Fruit fly (Drosophila melanogaster) whole organism, embryonic: ENCODE data around the gene CG2901.

ENCODE experiments used
- Abd-B ChIP-seq: fragments of 200-800 bp; sonication (Bioruptor generic); optimal IDR thresholded peaks from 2 replicates; lab custom pipeline; 2018; ENCODE audit warnings: missing biosample characterization, mild to moderate bottlenecking, missing genetic modification characterization, moderate library complexity
- Ada2b ChIP-seq: fragments of 200-800 bp; sonication (Bioruptor generic); IDR thresholded peaks from 2 replicates; pipeline ENCODE4 v1.3.6; 2022; ENCODE audit warnings: missing biosample characterization, missing genetic modification characterization
- Antp ChIP-seq: fragments of 200-800 bp; sonication (Bioruptor generic); optimal IDR thresholded peaks from 3 replicates; lab custom pipeline; 2016; ENCODE audit warnings: missing biosample characterization, missing genetic modification characterization
- Atf3 ChIP-seq: fragments of 200-800 bp; sonication (Bioruptor generic); optimal IDR thresholded peaks from 3 replicates; lab custom pipeline; 2016; ENCODE audit warnings: missing biosample characterization, missing genetic modification characterization
- CG10267 ChIP-seq: fragments of 200-800 bp; sonication (Bioruptor generic); optimal IDR thresholded peaks from 2 replicates; lab custom pipeline; 2018; ENCODE audit warnings: missing biosample characterization, mild to moderate bottlenecking, missing genetic modification characterization, moderate library complexity
- CG10321 ChIP-seq: fragments of 200-800 bp; sonication (Bioruptor generic); IDR thresholded peaks from 2 replicates; pipeline ENCODE4 v1.3.6; 2022; ENCODE audit warnings: missing biosample characterization, missing genetic modification characterization
- CG11247 ChIP-seq: fragments of 200-800 bp; sonication (Bioruptor generic); IDR thresholded peaks from 2 replicates; pipeline ENCODE4 v1.3.6; 2022; ENCODE audit warnings: missing biosample characterization, missing genetic modification characterization
- CG11398 ChIP-seq: fragments of 200-800 bp; sonication (Bioruptor generic); optimal IDR thresholded peaks from 2 replicates; lab custom pipeline; 2016; ENCODE audit warnings: missing biosample characterization, missing genetic modification characterization
- CG11696 ChIP-seq: fragments of 200-800 bp; sonication (Bioruptor generic); IDR thresholded peaks from 2 replicates; pipeline ENCODE4 v1.3.6; 2022; ENCODE audit warnings: missing biosample characterization, missing genetic modification characterization
- CG12155 ChIP-seq: fragments of 200-800 bp; sonication (Bioruptor generic); optimal IDR thresholded peaks from 3 replicates; lab custom pipeline; 2016; ENCODE audit warnings: missing biosample characterization, missing genetic modification characterization
- CG12659 ChIP-seq: fragments of 200-800 bp; sonication (Bioruptor generic); optimal IDR thresholded peaks from 3 replicates; lab custom pipeline; 2017; ENCODE audit warnings: mild to moderate bottlenecking, missing biosample characterization, missing genetic modification reagents, missing genetic modification characterization
- CG13775 ChIP-seq: fragments of 200-800 bp; sonication (Bioruptor generic); optimal IDR thresholded peaks from 3 replicates; lab custom pipeline; 2017; ENCODE audit warnings: missing biosample characterization, mild to moderate bottlenecking, missing genetic modification characterization
- CG14965 ChIP-seq: fragments of 200-800 bp; sonication (Bioruptor generic); optimal IDR thresholded peaks from 2 replicates; lab custom pipeline; 2016; ENCODE audit warnings: missing biosample characterization, missing genetic modification characterization, borderline replicate concordance
- CG15514 ChIP-seq: fragments of 200-800 bp; sonication (Bioruptor generic); optimal IDR thresholded peaks from 3 replicates; lab custom pipeline; 2017; ENCODE audit warnings: missing biosample characterization, missing genetic modification characterization, mild to moderate bottlenecking, moderate library complexity, missing genetic modification reagents
- CG16779 ChIP-seq: fragments of 200-800 bp; sonication (Bioruptor generic); IDR thresholded peaks from 2 replicates; pipeline ENCODE4 v1.3.6; 2022; ENCODE audit warnings: missing biosample characterization, missing genetic modification characterization
- CG4730 ChIP-seq: fragments of 200-800 bp; sonication (Bioruptor generic); IDR thresholded peaks from 2 replicates; pipeline ENCODE4 v1.3.6; 2022; ENCODE audit warnings: missing biosample characterization, missing genetic modification characterization
- CG6254 ChIP-seq: fragments of 200-800 bp; sonication (Bioruptor generic); optimal IDR thresholded peaks from 3 replicates; lab custom pipeline; 2017; ENCODE audit warnings: mild to moderate bottlenecking, missing biosample characterization, missing genetic modification reagents, missing genetic modification characterization
- CG7745 ChIP-seq: fragments of 200-800 bp; sonication (Bioruptor generic); optimal IDR thresholded peaks from 2 replicates; lab custom pipeline; 2018; ENCODE audit warnings: missing biosample characterization, mild to moderate bottlenecking, missing genetic modification characterization, moderate library complexity
- CG7963 ChIP-seq: fragments of 200-800 bp; sonication (Bioruptor generic); IDR thresholded peaks from 3 replicates; pipeline ENCODE4 v1.3.6; 2022; ENCODE audit warnings: missing biosample characterization, missing genetic modification characterization; ENCODE audit not compliant: partially characterized antibody
- CG9609 ChIP-seq: fragments of 200-800 bp; sonication (Bioruptor generic); optimal IDR thresholded peaks from 3 replicates; lab custom pipeline; 2016; ENCODE audit warnings: missing biosample characterization, missing genetic modification characterization
- CG9817 ChIP-seq: fragments of 200-800 bp; sonication (Bioruptor generic); optimal IDR thresholded peaks from 2 replicates; lab custom pipeline; 2018; ENCODE audit warnings: missing biosample characterization, mild to moderate bottlenecking, missing genetic modification characterization, moderate library complexity
- CG9876 ChIP-seq: fragments of 200-800 bp; sonication (Bioruptor generic); optimal IDR thresholded peaks from 2 replicates; lab custom pipeline; 2016; ENCODE audit warnings: missing biosample characterization, missing genetic modification characterization
- Doc3 ChIP-seq: fragments of 200-800 bp; sonication (Bioruptor generic); IDR thresholded peaks from 3 replicates; pipeline ENCODE4 v1.3.6; 2022; ENCODE audit warnings: missing biosample characterization, missing genetic modification characterization; ENCODE audit not compliant: partially characterized antibody
- Ets97D ChIP-seq: fragments of 200-800 bp; sonication (Bioruptor generic); optimal IDR thresholded peaks from 3 replicates; lab custom pipeline; 2016; ENCODE audit warnings: missing biosample characterization, missing genetic modification characterization
- HmgZ ChIP-seq: fragments of 200-800 bp; sonication (Bioruptor generic); optimal IDR thresholded peaks from 2 replicates; lab custom pipeline; 2018; ENCODE audit warnings: missing biosample characterization, mild to moderate bottlenecking, missing genetic modification characterization
- Jarid2 ChIP-seq: fragments of 200-800 bp; sonication (Bioruptor generic); optimal IDR thresholded peaks from 3 replicates; lab custom pipeline; 2017; ENCODE audit warnings: mild to moderate bottlenecking, missing biosample characterization, missing genetic modification reagents, missing genetic modification characterization
- NC2β ChIP-seq: fragments of 200-800 bp; sonication (Bioruptor generic); optimal IDR thresholded peaks from 2 replicates; lab custom pipeline; 2016; ENCODE audit warnings: missing biosample characterization, missing genetic modification characterization
- NFAT ChIP-seq: fragments of 200-800 bp; sonication (Bioruptor generic); IDR thresholded peaks from 2 replicates; pipeline ENCODE4 v1.3.6; 2022; ENCODE audit warnings: missing biosample characterization, missing genetic modification characterization
- Ptx1 ChIP-seq: fragments of 200-800 bp; sonication (Bioruptor generic); IDR thresholded peaks from 2 replicates; pipeline ENCODE4 v1.3.6; 2022; ENCODE audit warnings: missing biosample characterization, missing genetic modification characterization
- Rfx ChIP-seq: fragments of 200-800 bp; sonication (Bioruptor generic); IDR thresholded peaks from 2 replicates; pipeline ENCODE4 v1.3.6; 2022; ENCODE audit warnings: missing biosample characterization, missing genetic modification characterization
- Side ChIP-seq: fragments of 200-800 bp; sonication (Bioruptor generic); optimal IDR thresholded peaks from 2 replicates; lab custom pipeline; 2016; ENCODE audit warnings: missing biosample characterization, missing genetic modification characterization
- TFAM ChIP-seq: fragments of 200-800 bp; sonication (Bioruptor generic); optimal IDR thresholded peaks from 2 replicates; lab custom pipeline; 2017; ENCODE audit warnings: missing biosample characterization, missing genetic modification characterization, inconsistent platforms
- cg ChIP-seq: fragments of 200-800 bp; sonication (Bioruptor generic); optimal IDR thresholded peaks from 3 replicates; lab custom pipeline; 2019; ENCODE audit warnings: missing biosample characterization, mild to moderate bottlenecking, missing genetic modification characterization, moderate library complexity
- chn ChIP-seq: fragments of 200-800 bp; sonication (Bioruptor generic); optimal IDR thresholded peaks from 2 replicates; lab custom pipeline; 2016; ENCODE audit warnings: missing biosample characterization, missing genetic modification characterization
- dan ChIP-seq: fragments of 200-800 bp; sonication (Bioruptor generic); IDR thresholded peaks from 2 replicates; pipeline ENCODE4 v1.3.6; 2022; ENCODE audit warnings: missing biosample characterization, missing genetic modification characterization
- dm ChIP-seq: fragments of 200-800 bp; sonication (Bioruptor generic); optimal IDR thresholded peaks from 3 replicates; lab custom pipeline; 2016; ENCODE audit warnings: missing biosample characterization, missing genetic modification characterization
- fd64A ChIP-seq: fragments of 200-800 bp; sonication (Bioruptor generic); optimal IDR thresholded peaks from 3 replicates; lab custom pipeline; 2018; ENCODE audit warnings: missing biosample characterization, mild to moderate bottlenecking, missing genetic modification characterization
- gfzf ChIP-seq: fragments of 200-800 bp; sonication (Bioruptor generic); optimal IDR thresholded peaks from 2 replicates; lab custom pipeline; 2016; ENCODE audit warnings: missing biosample characterization, mild to moderate bottlenecking, missing genetic modification characterization, moderate library complexity
- hbn ChIP-seq: fragments of 200-800 bp; sonication (Bioruptor generic); IDR thresholded peaks from 2 replicates; pipeline ENCODE4 v1.3.6; 2022; ENCODE audit warnings: missing biosample characterization, missing genetic modification characterization; ENCODE audit not compliant: partially characterized antibody
- mam ChIP-seq: fragments of 200-800 bp; sonication (Bioruptor generic); optimal IDR thresholded peaks from 3 replicates; lab custom pipeline; 2016; ENCODE audit warnings: missing biosample characterization, missing genetic modification characterization
- pb ChIP-seq: fragments of 200-800 bp; sonication (Bioruptor generic); optimal IDR thresholded peaks from 3 replicates; lab custom pipeline; 2016; ENCODE audit warnings: missing biosample characterization, missing genetic modification characterization
- pho ChIP-seq: fragments of 200-800 bp; sonication (Bioruptor generic); optimal IDR thresholded peaks from 2 replicates; lab custom pipeline; 2016; ENCODE audit warnings: missing biosample characterization, missing genetic modification characterization
- pnt ChIP-seq: fragments of 200-800 bp; sonication (Bioruptor generic); optimal IDR thresholded peaks from 3 replicates; lab custom pipeline; 2016; ENCODE audit warnings: missing biosample characterization, missing genetic modification characterization
- psq ChIP-seq: fragments of 200-800 bp; sonication (Bioruptor generic); optimal IDR thresholded peaks from 2 replicates; lab custom pipeline; 2017; ENCODE audit warnings: missing biosample characterization, missing genetic modification characterization
- sens ChIP-seq: fragments of 200-800 bp; sonication (Bioruptor generic); peaks from one replicate; lab custom pipeline; 2016; ENCODE audit warnings: missing biosample characterization, missing genetic modification characterization
- sens-2 ChIP-seq: fragments of 200-800 bp; sonication (Bioruptor generic); IDR thresholded peaks from 2 replicates; pipeline ENCODE4 v1.3.6; 2022; ENCODE audit warnings: missing biosample characterization, missing genetic modification characterization
- sim ChIP-seq: fragments of 200-800 bp; sonication (Bioruptor generic); IDR thresholded peaks from 2 replicates; pipeline ENCODE4 v1.3.6; 2022; ENCODE audit warnings: missing biosample characterization, missing genetic modification characterization
- sug ChIP-seq: fragments of 200-800 bp; optimal IDR thresholded peaks from 2 replicates; lab custom pipeline; 2019; ENCODE audit warnings: missing biosample characterization, mild to moderate bottlenecking, missing genetic modification characterization, moderate library complexity
- tin ChIP-seq: fragments of 200-800 bp; sonication (Bioruptor generic); optimal IDR thresholded peaks from 3 replicates; lab custom pipeline; 2016; ENCODE audit warnings: missing biosample characterization, missing genetic modification characterization
- trem ChIP-seq: fragments of 200-800 bp; optimal IDR thresholded peaks from 3 replicates; lab custom pipeline; 2019; ENCODE audit warnings: missing biosample characterization, mild to moderate bottlenecking, missing genetic modification characterization, moderate library complexity
- wek ChIP-seq: fragments of 200-800 bp; sonication (Bioruptor generic); optimal IDR thresholded peaks from 3 replicates; lab custom pipeline; 2018; ENCODE audit warnings: missing biosample characterization, mild to moderate bottlenecking, missing genetic modification characterization, moderate library complexity

The CG2901 gene

DNA sequence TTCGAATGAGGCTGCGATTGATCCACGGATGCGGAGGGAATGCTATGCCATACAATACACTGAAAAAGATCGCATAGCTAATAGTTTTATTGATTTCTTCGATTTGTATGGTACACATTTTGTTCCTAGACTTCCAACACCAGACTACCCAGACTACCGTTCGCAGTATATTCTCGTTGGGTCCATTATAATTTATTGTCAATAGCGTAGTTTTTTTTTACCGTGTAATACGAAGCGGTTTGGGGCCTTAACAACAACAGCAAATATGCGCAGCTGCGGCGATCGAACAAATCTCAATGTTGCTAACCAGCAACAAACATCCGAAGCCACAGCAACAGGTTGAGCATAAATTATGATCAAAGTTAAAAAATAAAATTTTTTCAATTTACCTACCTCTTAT lies 10.7 kb downstream of the CG2901 start (continued):
- TF ChIP-seq sim (GFP tag; lab: Robert Waterston, UW) (peak; percentile 71), Doc3 (GFP tag; lab: Robert Waterston, UW) (no peak), CG11696 (peak; percentile 66; the same call in 1 of the 2 replicates), fd64A (GFP tag; lab: Kevin White, UChicago) (peak; percentile 55), CG7963 (GFP tag; lab: Robert Waterston, UW) (no peak), Atf3 (GFP tag; lab: Kevin White, UChicago) (peak; percentile 59), Ptx1 (peak; percentile 80), tin (GFP tag; lab: Kevin White, UChicago) (peak; percentile 82), HmgZ (tag; lab: Kevin White, UChicago) (peak; percentile 78), mam (peak; percentile 68), cg (GFP tag; lab: Kevin White, UChicago) (no peak), chn (GFP tag; lab: Kevin White, UChicago) (peak; percentile 84), CG6254 (GFP tag; lab: Kevin White, UChicago) (peak; percentile 48), Antp (peak; percentile 72), CG16779 (GFP tag; lab: Robert Waterston, UW) (0 out of 2 replicates have a peak, but pooled peaks have one; percentile 35), CG14965 (GFP tag; lab: Kevin White, UChicago) (peak; percentile 26), Ets97D (GFP tag; lab: Kevin White, UChicago) (peak; percentile 17), CG13775 (peak; percentile 67), pho (GFP tag; lab: Kevin White, UChicago) (peak; percentile 67), CG11247 (peak; percentile 69), trem (peak; percentile 41), CG10321 (peak; percentile 17; the same call in 1 of the 2 replicates), CG11398 (GFP tag; lab: Kevin White, UChicago) (peak; percentile 70), Abd-B (GFP tag; lab: Kevin White, UChicago) (peak; percentile 67), CG12155 (GFP tag; lab: Kevin White, UChicago) (peak; percentile 65), CG7745 (tag; lab: Kevin White, UChicago) (no peak), NC2β (GFP tag; lab: Kevin White, UChicago) (peak; percentile 79), pb (GFP tag; lab: Kevin White, UChicago) (peak; percentile 67), pnt (GFP tag; lab: Kevin White, UChicago) (peak; percentile 68), CG4730 (GFP tag; lab: Robert Waterston, UW) (peak; percentile 31; the same call in 1 of the 2 replicates), Rfx (GFP tag; lab: Robert Waterston, UW) (peak; percentile 90), CG9876 (GFP tag; lab: Kevin White, UChicago) (peak; percentile 61), CG9609 (GFP tag; lab: Kevin White, UChicago) (peak; percentile 69), sens (GFP tag; lab: Kevin White, UChicago) (peak; percentile 96), Ada2b (peak; percentile 77), dan (GFP tag; lab: Robert Waterston, UW) (no peak), wek (GFP tag; lab: Kevin White, UChicago) (peak; percentile 79), gfzf (GFP tag; lab: Kevin White, UChicago) (no peak), CG10267 (tag; lab: Kevin White, UChicago) (peak; percentile 75), Side (GFP tag; lab: Kevin White, UChicago) (peak; percentile 82), sug (tag; lab: Kevin White, UChicago) (peak; percentile 66), TFAM (no peak), CG15514 (GFP tag; lab: Kevin White, UChicago) (peak; percentile 64), hbn (no peak), Jarid2 (GFP tag; lab: Kevin White, UChicago) (peak; percentile 44), psq (GFP tag; lab: Kevin White, UChicago) (peak; percentile 29), CG12659 (GFP tag; lab: Kevin White, UChicago) (peak; percentile 84), CG9817 (peak; percentile 80), NFAT (peak; percentile 85), dm (peak; percentile 58), sens-2 (GFP tag; lab: Robert Waterston, UW) (peak; percentile 74)
